Worm (Caenorhabditis elegans) whole organism, L1 larva: ENCODE results near the gene sri-38.
"Not testable (repeated sequence)": the region's sequence is repeated elsewhere in the genome, so short reads cannot be mapped to it uniquely, and the experiment has no call there.

ENCODE experiments used
- C04F5.9 ChIP-seq: sonication (generic microtip); optimal IDR thresholded peaks from 2 replicates; lab custom pipeline; 2016; ENCODE audit warnings: missing genetic modification characterization, missing compliant biosample characterization
- Y116A8C.19 ChIP-seq: sonication (generic microtip); optimal IDR thresholded peaks from 2 replicates; lab custom pipeline; 2016; ENCODE audit warnings: missing compliant biosample characterization, missing genetic modification characterization, borderline replicate concordance
- ceh-63 ChIP-seq: fragments of 200-800 bp; sonication (Bioruptor generic); optimal IDR thresholded peaks from 2 replicates; lab custom pipeline; 2018; ENCODE audit warnings: mild to moderate bottlenecking, missing genetic modification characterization, missing compliant biosample characterization
- dsc-1 ChIP-seq: sonication (generic microtip); optimal IDR thresholded peaks from 2 replicates; lab custom pipeline; 2016; ENCODE audit warnings: mild to moderate bottlenecking, missing genetic modification characterization, missing compliant biosample characterization
- efl-1 ChIP-seq, 4 experiments: fragments of 150-350 bp; optimal IDR thresholded peaks in 3 of 4; peaks in 1 of 4; 1 replicate in 1 of 4; 2 replicates in 3 of 4; lab custom pipeline; 2014; ENCODE audit warnings: missing biosample characterization in 2 of 4, missing genetic modification characterization in 2 of 4, missing genetic modification reagents in 2 of 4
- efl-3 ChIP-seq: fragments of 200-800 bp; sonication (Bioruptor generic); optimal IDR thresholded peaks from 2 replicates; lab custom pipeline; 2018; ENCODE audit warnings: mild to moderate bottlenecking, missing genetic modification characterization, missing compliant biosample characterization
- elt-2 ChIP-seq: sonication (generic microtip); optimal IDR thresholded peaks from 2 replicates; lab custom pipeline; 2016; ENCODE audit warnings: missing genetic modification characterization, mild to moderate bottlenecking, inconsistent platforms, missing compliant biosample characterization, missing genetic modification reagents
- elt-3 ChIP-seq, 6 experiments: fragments of 150-350 bp in 1 of 6; sonication (generic microtip); optimal IDR thresholded peaks; 2 replicates each; lab custom pipeline; 2017 to 2018; ENCODE audit warnings: missing biosample characterization in 6 of 6, missing genetic modification characterization in 6 of 6, inconsistent platforms in 1 of 6
- fkh-4 ChIP-seq: sonication (generic microtip); optimal IDR thresholded peaks from 2 replicates; lab custom pipeline; 2016; ENCODE audit warnings: missing compliant biosample characterization, missing genetic modification characterization, borderline replicate concordance
- fkh-8 ChIP-seq: sonication (generic microtip); optimal IDR thresholded peaks from 2 replicates; lab custom pipeline; 2016; ENCODE audit warnings: mild to moderate bottlenecking, missing genetic modification characterization, missing compliant biosample characterization
- hlh-4 ChIP-seq: sonication (generic microtip); optimal IDR thresholded peaks from 2 replicates; lab custom pipeline; 2016; ENCODE audit warnings: mild to moderate bottlenecking, missing genetic modification characterization, missing compliant biosample characterization
- irx-1 ChIP-seq: sonication (generic microtip); optimal IDR thresholded peaks from 2 replicates; lab custom pipeline; 2016; ENCODE audit warnings: missing genetic modification characterization, missing compliant biosample characterization
- isw-1 ChIP-seq: fragments of 200-800 bp; sonication (Bioruptor generic); IDR thresholded peaks from 2 replicates; pipeline ENCODE4 v1.3.6; 2022; ENCODE audit warnings: missing genetic modification characterization, missing compliant biosample characterization
- jun-1 ChIP-seq: fragments of 150-350 bp; optimal IDR thresholded peaks from 2 replicates; lab custom pipeline; 2014; ENCODE audit warnings: missing biosample characterization, missing genetic modification reagents, missing genetic modification characterization
- lin-13 ChIP-seq: fragments of 150-350 bp; optimal IDR thresholded peaks from 2 replicates; lab custom pipeline; 2014; ENCODE audit warnings: missing biosample characterization, missing genetic modification reagents, missing genetic modification characterization
- lin-15B ChIP-seq: fragments of 150-350 bp; sonication (generic microtip); optimal IDR thresholded peaks from 3 replicates; lab custom pipeline; 2014; ENCODE audit warnings: missing biosample characterization, missing genetic modification characterization
- lin-35 ChIP-seq, 2 experiments: fragments of 150-350 bp; optimal IDR thresholded peaks; 2 replicates each; lab custom pipeline; 2014; ENCODE audit warnings: missing biosample characterization in 2 of 2, missing genetic modification characterization in 2 of 2, missing genetic modification reagents in 2 of 2
- mef-2 ChIP-seq: fragments of 150-350 bp; optimal IDR thresholded peaks from 2 replicates; lab custom pipeline; 2014; ENCODE audit warnings: missing biosample characterization, missing genetic modification characterization
- mep-1 ChIP-seq: fragments of 150-350 bp; optimal IDR thresholded peaks from 2 replicates; lab custom pipeline; 2014; ENCODE audit warnings: missing biosample characterization, missing genetic modification characterization
- nhr-12 ChIP-seq: sonication (generic microtip); optimal IDR thresholded peaks from 2 replicates; lab custom pipeline; 2017; ENCODE audit warnings: missing biosample characterization, missing genetic modification characterization
- nhr-20 ChIP-seq: sonication (generic microtip); optimal IDR thresholded peaks from 2 replicates; lab custom pipeline; 2016; ENCODE audit warnings: mild to moderate bottlenecking, missing genetic modification characterization, missing compliant biosample characterization
- nhr-237 ChIP-seq: fragments of 150-350 bp; optimal IDR thresholded peaks from 2 replicates; lab custom pipeline; 2014; ENCODE audit warnings: missing biosample characterization, missing genetic modification characterization
- nhr-71 ChIP-seq: sonication (generic microtip); optimal IDR thresholded peaks from 2 replicates; lab custom pipeline; 2016; ENCODE audit warnings: mild to moderate bottlenecking, missing genetic modification characterization, moderate library complexity, missing compliant biosample characterization
- nhr-85 ChIP-seq: sonication (generic microtip); peaks from one replicate; lab custom pipeline; 2016; ENCODE audit warnings: missing genetic modification characterization, inconsistent platforms, missing compliant biosample characterization
- pqm-1 ChIP-seq: sonication (generic microtip); optimal IDR thresholded peaks from 3 replicates; lab custom pipeline; 2017; ENCODE audit warnings: missing biosample characterization, missing genetic modification characterization
- skn-1 ChIP-seq: fragments of 150-350 bp; optimal IDR thresholded peaks from 2 replicates; lab custom pipeline; 2014; ENCODE audit warnings: missing biosample characterization, missing genetic modification characterization
- snpc-4 ChIP-seq: fragments of 150-350 bp; optimal IDR thresholded peaks from 2 replicates; lab custom pipeline; 2014; ENCODE audit warnings: missing biosample characterization, missing genetic modification characterization
- snu-23 ChIP-seq: sonication (generic microtip); optimal IDR thresholded peaks from 2 replicates; lab custom pipeline; 2016; ENCODE audit warnings: missing genetic modification characterization, missing compliant biosample characterization
- sup-37 ChIP-seq: fragments of 200-800 bp; sonication (Bioruptor generic); optimal IDR thresholded peaks from 2 replicates; lab custom pipeline; 2018; ENCODE audit warnings: mild to moderate bottlenecking, missing genetic modification characterization, missing compliant biosample characterization
- tlp-1 ChIP-seq: fragments of 150-350 bp; optimal IDR thresholded peaks from 2 replicates; lab custom pipeline; 2014; ENCODE audit warnings: missing biosample characterization, missing genetic modification characterization
- unc-30 ChIP-seq: sonication (generic microtip); optimal IDR thresholded peaks from 2 replicates; lab custom pipeline; 2017; ENCODE audit warnings: missing biosample characterization, missing genetic modification characterization
- unc-62 ChIP-seq: fragments of 150-350 bp; optimal IDR thresholded peaks from 2 replicates; lab custom pipeline; 2014; ENCODE audit warnings: missing biosample characterization, missing genetic modification reagents, missing genetic modification characterization
- unc-86 ChIP-seq: sonication (generic microtip); optimal IDR thresholded peaks from 2 replicates; lab custom pipeline; 2016; ENCODE audit warnings: missing genetic modification characterization, missing compliant biosample characterization

The sri-38 gene

DNA sequence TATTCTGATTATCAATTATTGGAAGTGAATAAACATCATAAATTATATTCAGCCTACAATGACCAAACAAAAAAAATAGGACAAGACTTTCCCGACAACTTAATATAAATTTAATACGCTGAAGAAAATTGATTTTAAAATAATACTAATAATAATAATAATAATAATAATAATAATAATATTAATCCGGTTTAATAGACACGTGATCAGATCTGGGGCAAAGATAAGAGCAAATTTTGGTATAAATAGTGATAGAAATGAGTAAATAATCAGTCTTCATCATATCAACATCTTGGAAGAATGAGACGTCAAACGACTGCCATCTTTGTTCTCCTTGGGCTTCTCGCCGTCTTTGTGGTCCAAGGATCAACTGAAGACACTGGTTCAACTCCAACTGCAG lies 8.5 kb downstream of the sri-38 start, which contains the start of gene msrp-6:
TSS of gene msrp-6 (plus strand) at position 301 of the 400 bp plus-strand sequence.
- TF ChIP-seq mep-1; unc-62 (GFP tag; lab: Kevin White, UChicago); unc-30 (tag; lab: Kevin White, UChicago): not testable (repeated sequence)
- TF ChIP-seq, all 84 proteins: peak for 0; not testable (repeated sequence) for 84

DNA sequence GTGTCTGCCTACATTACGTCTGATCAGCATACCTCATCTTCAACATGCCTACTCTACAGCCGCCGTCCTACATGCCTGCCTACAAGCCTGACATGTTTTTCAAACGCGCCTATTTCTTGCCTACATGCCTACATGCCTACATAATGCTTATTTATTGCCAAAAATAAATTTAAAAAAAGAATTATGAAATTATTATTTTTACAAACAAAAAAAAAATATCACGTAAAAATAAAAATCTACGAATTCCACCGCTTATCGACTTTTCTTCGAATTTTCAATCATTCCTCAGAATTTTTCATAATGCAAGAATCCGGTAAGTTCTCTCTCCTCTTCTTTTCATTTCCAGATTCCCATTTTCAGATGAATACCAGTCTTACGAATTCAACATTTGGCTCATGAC lies 11.8 kb downstream of the sri-38 start, which contains the start of gene D2062.5:
TSS of gene D2062.5 (plus strand) at position 301 of the 400 bp plus-strand sequence.
- TF ChIP-seq skn-1 (tag; lab: Kevin White, UChicago) = no peak
- TF ChIP-seq mep-1 = no peak
- TF ChIP-seq nhr-237 (tag; lab: Kevin White, UChicago) = no peak
- TF ChIP-seq, all 84 proteins: peak for 0

DNA sequence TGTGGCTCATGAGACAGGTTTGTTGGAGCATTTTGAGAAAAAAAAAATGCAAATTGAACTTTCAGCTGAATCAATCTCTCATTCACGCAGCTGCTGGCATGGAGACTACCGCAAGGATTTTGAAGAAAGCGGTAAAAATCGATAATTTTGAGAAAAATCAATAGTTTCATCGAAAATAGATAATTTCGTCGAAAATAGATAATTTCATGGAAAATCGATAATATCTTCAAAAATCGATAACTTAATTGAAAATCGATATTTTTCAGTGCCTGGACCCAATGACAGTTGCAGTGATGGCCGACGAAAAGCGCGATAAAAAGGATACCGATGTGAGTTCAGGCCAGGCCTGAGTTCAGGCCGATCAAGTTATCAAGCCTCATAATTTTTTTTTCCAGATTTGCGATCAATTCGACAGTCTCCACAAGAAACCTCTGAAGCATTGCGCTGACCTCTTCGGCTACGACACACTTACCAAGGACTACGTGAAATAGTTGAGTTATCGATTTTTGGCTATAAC lies 12.3 kb downstream of the sri-38 start, which contains the start of gene D2062.4:
TSS of gene D2062.4 (plus strand) at position 467 of the 517 bp plus-strand sequence.
- TF ChIP-seq pqm-1; nhr-20 (tag; lab: Kevin White, UChicago); irx-1 (tag; lab: Kevin White, UChicago): not testable (repeated sequence)

DNA sequence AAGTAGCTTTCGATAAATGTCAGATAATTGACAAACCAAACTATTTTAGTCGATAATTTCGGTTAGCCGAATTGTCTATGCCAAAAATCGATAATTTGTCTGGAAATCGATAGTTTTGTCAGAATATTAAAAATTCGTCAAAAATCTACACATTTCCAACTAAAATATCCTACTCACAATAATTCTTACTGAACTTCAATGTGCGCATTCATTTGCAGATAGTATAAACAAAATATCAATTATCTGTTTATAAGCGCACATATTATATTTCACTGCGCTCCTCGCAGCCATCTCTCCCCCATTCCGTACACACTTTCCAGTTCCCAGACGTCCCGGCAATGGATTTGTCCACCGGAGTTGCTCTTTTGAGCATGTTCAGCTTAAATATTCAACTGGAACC lies 14.1 kb downstream of the sri-38 start, which contains the start of gene lgc-28:
TSS of gene lgc-28 (plus strand) at position 301 of the 400 bp plus-strand sequence.
- TF ChIP-seq fkh-8 (tag; lab: Kevin White, UChicago) (no peak), ceh-63 (GFP tag; lab: Kevin White, UChicago) (no peak), hlh-4 (tag; lab: Kevin White, UChicago) (no peak), pqm-1 (no peak), lin-13 (GFP tag; lab: Kevin White, UChicago) (no peak), unc-86 (tag; lab: Kevin White, UChicago) (no peak), unc-62 (GFP tag; lab: Kevin White, UChicago) (no peak), efl-3 (GFP tag; lab: Kevin White, UChicago) (no peak), elt-3 (tag; optimal IDR thresholded peaks at IDR 0.05; lab: Kevin White, UChicago) (no peak), snu-23 (no peak), isw-1 (GFP tag; lab: Robert Waterston, UW) (no peak), tlp-1 (tag; lab: Kevin White, UChicago) (no peak), Y116A8C.19 (no peak), nhr-12 (tag; lab: Kevin White, UChicago) (no peak)

DNA sequence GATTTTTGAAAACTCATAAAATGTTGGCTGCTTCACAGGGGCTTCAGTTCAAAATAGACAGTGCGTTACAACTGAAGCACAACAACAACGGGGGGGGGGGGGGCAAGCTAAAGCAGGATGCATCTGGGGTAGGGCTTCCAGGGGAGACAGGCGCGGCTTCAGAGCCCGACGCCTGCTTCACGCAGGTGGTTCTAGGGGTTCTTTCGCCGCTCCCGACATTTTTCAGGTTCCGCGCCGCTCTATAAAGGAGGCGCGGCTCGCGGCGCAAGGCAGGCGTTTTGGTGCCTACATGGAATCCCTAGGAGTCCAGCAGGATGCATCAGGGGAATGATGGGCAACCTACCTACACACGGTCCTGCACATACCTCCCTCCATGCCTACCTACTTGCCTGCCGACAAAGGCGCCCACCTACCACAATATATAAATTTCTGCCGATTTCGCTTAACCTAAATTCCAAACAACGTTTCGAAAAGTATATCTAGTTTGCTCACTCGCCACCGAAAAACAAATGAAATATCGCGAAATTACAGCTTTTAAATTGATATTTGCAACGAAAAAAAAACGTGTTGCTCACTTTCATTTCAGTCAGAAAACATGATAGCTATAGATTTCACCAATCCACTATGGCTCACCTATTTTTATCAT lies 16.6 kb downstream of the sri-38 start, which contains the start of gene sri-71:
TSS of gene sri-71 (plus strand) at position 596 of the 646 bp plus-strand sequence.
- TF ChIP-seq mef-2 = no peak
- no peak for TF ChIP-seq efl-1 (optimal IDR thresholded peaks at IDR 0.05; lab: Kevin White, UChicago)
- TF ChIP-seq efl-1 (GFP tag; optimal IDR thresholded peaks at IDR 0.05 in 1 of 2; lab: Kevin White, UChicago) = peak in 1 of 2 experiments; percentile 60

DNA sequence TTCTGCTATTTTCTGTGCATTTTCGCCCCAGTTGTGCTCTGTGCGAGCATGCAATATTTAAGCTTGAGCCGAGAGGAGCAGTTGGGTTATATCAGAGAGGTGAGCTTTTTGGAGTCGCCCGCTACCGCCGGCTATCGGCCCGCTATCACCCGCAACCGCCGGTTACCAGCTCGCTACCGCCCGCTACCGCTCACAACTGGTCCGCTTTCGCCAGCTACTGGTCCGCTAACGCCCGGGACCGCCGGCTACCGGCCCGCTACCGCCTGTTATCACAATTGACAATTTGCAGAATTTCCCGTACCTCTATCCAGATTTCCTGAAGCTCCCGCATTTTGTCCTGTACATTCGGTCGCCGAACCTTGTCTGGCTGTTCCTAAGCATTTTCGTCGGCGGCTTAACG lies 17.7 kb downstream of the sri-38 start:
- TF ChIP-seq jun-1 (no peak), sup-37 (no peak), dsc-1 (no peak)
- TF ChIP-seq, all 84 proteins: peak for 0

DNA sequence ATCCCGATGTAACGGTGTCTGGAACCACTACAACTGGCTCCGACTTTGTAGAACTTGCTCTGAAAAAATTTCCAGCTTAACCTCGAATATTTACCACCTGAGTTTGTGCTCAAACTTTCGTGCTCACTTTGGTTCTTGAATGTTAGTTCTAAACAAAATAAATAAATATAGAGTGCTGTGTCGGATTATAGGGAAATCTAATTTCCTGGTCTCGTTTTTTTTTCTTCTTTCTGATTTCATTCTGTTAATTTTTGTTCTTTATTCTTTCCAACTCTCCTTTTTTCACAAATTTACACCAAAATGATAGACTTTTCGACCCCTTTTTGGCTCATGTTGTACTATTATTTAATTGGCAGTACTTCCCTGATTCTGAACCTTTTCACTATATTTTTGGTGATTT lies 18.6 kb downstream of the sri-38 start, which contains the start of gene sri-37:
TSS of gene sri-37 (plus strand) at position 301 of the 400 bp plus-strand sequence.
- TF ChIP-seq snpc-4 (no peak), tlp-1 (tag; lab: Kevin White, UChicago) (no peak), nhr-85 (no peak), jun-1 (no peak), lin-35 (GFP tag; optimal IDR thresholded peaks at IDR 0.05; lab: Kevin White, UChicago) (no peak), lin-15B (no peak), fkh-4 (no peak), nhr-71 (no peak), C04F5.9 (no peak), elt-2 (tag; lab: Kevin White, UChicago) (no peak), dsc-1 (no peak), efl-3 (GFP tag; lab: Kevin White, UChicago) (no peak)
